Worm (Caenorhabditis elegans) whole organism, late embryonic: Measurements from ENCODE around the gene sma-5.

ENCODE experiments used
- ama-1 ChIP-seq: fragments of 150-350 bp; optimal IDR thresholded peaks from 2 replicates; lab custom pipeline; 2014
- ceh-22 ChIP-seq: sonication (generic microtip); optimal IDR thresholded peaks from 2 replicates; lab custom pipeline; 2017; ENCODE audit warnings: missing biosample characterization, missing genetic modification characterization
- che-1 ChIP-seq: sonication (generic microtip); optimal IDR thresholded peaks from 2 replicates; lab custom pipeline; 2016; ENCODE audit warnings: mild to moderate bottlenecking, missing genetic modification characterization, missing compliant biosample characterization
- hlh-30 ChIP-seq: sonication (generic microtip); optimal IDR thresholded peaks from 2 replicates; lab custom pipeline; 2017; ENCODE audit warnings: antibody characterized with exemption, missing genetic modification characterization, missing compliant biosample characterization; ENCODE audit not compliant: insufficient read depth
- lin-11 ChIP-seq: fragments of 200-800 bp; sonication (Bioruptor generic); optimal IDR thresholded peaks from 2 replicates; lab custom pipeline; 2018; ENCODE audit warnings: mild to moderate bottlenecking, missing genetic modification characterization, missing compliant biosample characterization
- nfya-1 ChIP-seq: sonication (generic microtip); optimal IDR thresholded peaks from 2 replicates; lab custom pipeline; 2017; ENCODE audit warnings: missing genetic modification characterization, mild to moderate bottlenecking, missing compliant biosample characterization, antibody characterized with exemption, moderate library complexity
- pha-4 ChIP-seq: fragments of 150-350 bp; optimal IDR thresholded peaks from 2 replicates; lab custom pipeline; 2018; ENCODE audit warnings: missing biosample characterization, missing genetic modification reagents, missing genetic modification characterization

- TF ChIP-seq ceh-22 (tag; lab: Kevin White, UChicago): no peak
- no peak for TF ChIP-seq che-1
- TF ChIP-seq pha-4 (tag; lab: Kevin White, UChicago): no peak
- no peak for TF ChIP-seq lin-11 (tag; lab: Kevin White, UChicago)
- no peak for TF ChIP-seq ama-1 (lab: Kevin White, UChicago)
- TF ChIP-seq nfya-1 (tag; lab: Kevin White, UChicago): no peak
- no peak for TF ChIP-seq hlh-30 (tag; lab: Kevin White, UChicago)
Observed at ce11 chrX:11987900-11988364, 17.4 kb downstream of the sma-5 start, which contains the start of gene C49F5.6.
